Fruit fly (Drosophila melanogaster) whole organism, embryonic: Measurements from ENCODE around the gene CG43179.

Source experiments
- Antp ChIP-seq: fragments of 200-800 bp; sonication (Bioruptor generic); optimal IDR thresholded peaks from 3 replicates; lab custom pipeline; 2016; ENCODE audit warnings: missing biosample characterization, missing genetic modification characterization
- CG10321 ChIP-seq: fragments of 200-800 bp; sonication (Bioruptor generic); IDR thresholded peaks from 2 replicates; pipeline ENCODE4 v1.3.6; 2022; ENCODE audit warnings: missing biosample characterization, missing genetic modification characterization
- CG10431 ChIP-seq: fragments of 200-800 bp; sonication (Bioruptor generic); optimal IDR thresholded peaks from 3 replicates; lab custom pipeline; 2018; ENCODE audit warnings: missing biosample characterization, mild to moderate bottlenecking, missing genetic modification characterization
- CG11247 ChIP-seq: fragments of 200-800 bp; sonication (Bioruptor generic); IDR thresholded peaks from 2 replicates; pipeline ENCODE4 v1.3.6; 2022; ENCODE audit warnings: missing biosample characterization, missing genetic modification characterization
- CG12391 ChIP-seq: fragments of 200-800 bp; sonication (Bioruptor generic); optimal IDR thresholded peaks from 3 replicates; lab custom pipeline; 2018; ENCODE audit warnings: missing biosample characterization, mild to moderate bottlenecking, missing genetic modification characterization, moderate library complexity
- CG14014 ChIP-seq: fragments of 200-800 bp; sonication (Bioruptor generic); IDR thresholded peaks from 2 replicates; pipeline ENCODE4 v1.3.6; 2022; ENCODE audit warnings: missing biosample characterization, missing genetic modification characterization
- CG17612 ChIP-seq: fragments of 200-800 bp; sonication (Bioruptor generic); IDR thresholded peaks from 2 replicates; pipeline ENCODE4 v1.3.6; 2022; ENCODE audit warnings: missing biosample characterization, missing genetic modification characterization
- CG31441 ChIP-seq: fragments of 200-800 bp; sonication (Bioruptor generic); IDR thresholded peaks from 2 replicates; pipeline ENCODE4 v1.3.6; 2022; ENCODE audit warnings: missing biosample characterization, missing genetic modification characterization
- CG32772 ChIP-seq: fragments of 200-800 bp; sonication (Bioruptor generic); IDR thresholded peaks from 2 replicates; pipeline ENCODE4 v1.3.6; 2022; ENCODE audit warnings: missing biosample characterization, missing genetic modification characterization
- CG33557 ChIP-seq: fragments of 200-800 bp; sonication (Bioruptor generic); optimal IDR thresholded peaks from 2 replicates; lab custom pipeline; 2019; ENCODE audit warnings: missing biosample characterization, mild to moderate bottlenecking, missing genetic modification characterization, moderate library complexity
- CG3407 ChIP-seq: fragments of 200-800 bp; sonication (Bioruptor generic); optimal IDR thresholded peaks from 2 replicates; lab custom pipeline; 2018; ENCODE audit warnings: missing biosample characterization, mild to moderate bottlenecking, missing genetic modification characterization
- CG5953 ChIP-seq: fragments of 200-800 bp; sonication (Bioruptor generic); IDR thresholded peaks from 2 replicates; pipeline ENCODE4 v1.3.6; 2022; ENCODE audit warnings: missing biosample characterization, missing genetic modification characterization
- CG6272 ChIP-seq: fragments of 200-800 bp; sonication (Bioruptor generic); IDR thresholded peaks from 2 replicates; pipeline ENCODE4 v1.3.6; 2022; ENCODE audit warnings: missing biosample characterization, missing genetic modification characterization
- CG6791 ChIP-seq: fragments of 200-800 bp; sonication (Bioruptor generic); IDR thresholded peaks from 3 replicates; pipeline ENCODE4 v1.3.6; 2022; ENCODE audit warnings: missing biosample characterization, missing genetic modification characterization; ENCODE audit not compliant: partially characterized antibody
- CG7372 ChIP-seq: fragments of 200-800 bp; sonication (Bioruptor generic); IDR thresholded peaks from 2 replicates; pipeline ENCODE4 v1.3.6; 2022; ENCODE audit warnings: missing biosample characterization, missing genetic modification characterization
- CG7745 ChIP-seq: fragments of 200-800 bp; sonication (Bioruptor generic); optimal IDR thresholded peaks from 2 replicates; lab custom pipeline; 2018; ENCODE audit warnings: missing biosample characterization, mild to moderate bottlenecking, missing genetic modification characterization, moderate library complexity
- CG8089 ChIP-seq: fragments of 200-800 bp; sonication (Bioruptor generic); optimal IDR thresholded peaks from 3 replicates; lab custom pipeline; 2016; ENCODE audit warnings: missing biosample characterization, missing genetic modification characterization
- CG9727 ChIP-seq: fragments of 200-800 bp; sonication (Bioruptor generic); optimal IDR thresholded peaks from 3 replicates; lab custom pipeline; 2017; ENCODE audit warnings: missing biosample characterization, mild to moderate bottlenecking, missing genetic modification characterization
- E2f1 ChIP-seq: fragments of 200-800 bp; sonication (Bioruptor generic); IDR thresholded peaks from 2 replicates; pipeline ENCODE4 v1.3.6; 2022; ENCODE audit warnings: missing biosample characterization, missing genetic modification characterization
- ERR ChIP-seq: fragments of 200-800 bp; sonication (Bioruptor generic); optimal IDR thresholded peaks from 2 replicates; lab custom pipeline; 2016; ENCODE audit warnings: missing biosample characterization, missing genetic modification characterization
- Ets97D ChIP-seq: fragments of 200-800 bp; sonication (Bioruptor generic); optimal IDR thresholded peaks from 3 replicates; lab custom pipeline; 2016; ENCODE audit warnings: missing biosample characterization, missing genetic modification characterization
- HmgZ ChIP-seq: fragments of 200-800 bp; sonication (Bioruptor generic); optimal IDR thresholded peaks from 2 replicates; lab custom pipeline; 2018; ENCODE audit warnings: missing biosample characterization, mild to moderate bottlenecking, missing genetic modification characterization
- NfI ChIP-seq: fragments of 200-800 bp; sonication (Bioruptor generic); optimal IDR thresholded peaks from 3 replicates; lab custom pipeline; 2018; ENCODE audit warnings: missing biosample characterization, mild to moderate bottlenecking, missing genetic modification characterization, moderate library complexity
- Opbp ChIP-seq: fragments of 200-800 bp; sonication (Bioruptor generic); IDR thresholded peaks from 3 replicates; pipeline ENCODE4 v1.3.6; 2022; ENCODE audit warnings: missing biosample characterization, missing genetic modification characterization; ENCODE audit not compliant: partially characterized antibody
- Optix ChIP-seq: fragments of 200-800 bp; sonication (Bioruptor generic); IDR thresholded peaks from 3 replicates; pipeline ENCODE4 v1.3.6; 2022; ENCODE audit warnings: missing biosample characterization, missing genetic modification characterization
- Poxn ChIP-seq: fragments of 200-800 bp; sonication (Bioruptor generic); IDR thresholded peaks from 2 replicates; pipeline ENCODE4 v1.3.6; 2022; ENCODE audit warnings: missing biosample characterization, missing genetic modification characterization
- Taf1 ChIP-seq: fragments of 200-800 bp; sonication (Bioruptor generic); IDR thresholded peaks from 2 replicates; pipeline ENCODE4 v1.3.6; 2022; ENCODE audit warnings: missing biosample characterization, missing genetic modification characterization
- amos ChIP-seq: fragments of 200-800 bp; sonication (Bioruptor generic); IDR thresholded peaks from 2 replicates; pipeline ENCODE4 v1.3.6; 2022; ENCODE audit warnings: missing biosample characterization, missing genetic modification characterization; ENCODE audit not compliant: partially characterized antibody
- az2 ChIP-seq: fragments of 200-800 bp; sonication (Bioruptor generic); optimal IDR thresholded peaks from 3 replicates; lab custom pipeline; 2016; ENCODE audit warnings: missing biosample characterization, missing genetic modification characterization
- cato ChIP-seq: fragments of 200-800 bp; sonication (Bioruptor generic); optimal IDR thresholded peaks from 2 replicates; lab custom pipeline; 2016; ENCODE audit warnings: missing biosample characterization, missing genetic modification characterization, borderline replicate concordance
- croc ChIP-seq: fragments of 200-800 bp; sonication (Bioruptor generic); conservative IDR thresholded peaks from 3 replicates; pipeline ENCODE4 v1.3.6; 2022; ENCODE audit warnings: missing biosample characterization, missing genetic modification characterization
- crol ChIP-seq: fragments of 200-800 bp; sonication (Bioruptor generic); IDR thresholded peaks from 2 replicates; pipeline ENCODE4 v1.3.6; 2022; ENCODE audit warnings: missing biosample characterization, missing genetic modification characterization
- dm ChIP-seq: fragments of 200-800 bp; sonication (Bioruptor generic); optimal IDR thresholded peaks from 3 replicates; lab custom pipeline; 2016; ENCODE audit warnings: missing biosample characterization, missing genetic modification characterization
- dmrt11E ChIP-seq: fragments of 200-800 bp; sonication (Bioruptor generic); optimal IDR thresholded peaks from 3 replicates; lab custom pipeline; 2018; ENCODE audit warnings: missing biosample characterization, mild to moderate bottlenecking, missing genetic modification characterization, moderate library complexity
- dmrt99B ChIP-seq: fragments of 200-800 bp; sonication (Bioruptor generic); optimal IDR thresholded peaks from 2 replicates; lab custom pipeline; 2018; ENCODE audit warnings: missing biosample characterization, mild to moderate bottlenecking, missing genetic modification characterization, moderate library complexity
- dysf ChIP-seq: fragments of 200-800 bp; sonication (Bioruptor generic); IDR thresholded peaks from 3 replicates; pipeline ENCODE4 v1.3.6; 2022; ENCODE audit warnings: missing biosample characterization, missing genetic modification characterization
- gcm ChIP-seq: fragments of 200-800 bp; sonication (Bioruptor generic); optimal IDR thresholded peaks from 2 replicates; lab custom pipeline; 2019; ENCODE audit warnings: missing biosample characterization, mild to moderate bottlenecking, missing genetic modification characterization, moderate library complexity
- gem ChIP-seq: fragments of 200-800 bp; sonication (Bioruptor generic); optimal IDR thresholded peaks from 2 replicates; lab custom pipeline; 2019; ENCODE audit warnings: missing biosample characterization, mild to moderate bottlenecking, missing genetic modification characterization, moderate library complexity
- h ChIP-seq: fragments of >200 bp; optimal IDR thresholded peaks from 2 replicates; lab custom pipeline; 2017
- lab ChIP-seq: fragments of 200-800 bp; sonication (Bioruptor generic); optimal IDR thresholded peaks from 3 replicates; lab custom pipeline; 2017; ENCODE audit warnings: missing biosample characterization, missing genetic modification characterization, mild to moderate bottlenecking, moderate library complexity, missing genetic modification reagents
- mld ChIP-seq: fragments of 200-800 bp; sonication (Bioruptor generic); IDR thresholded peaks from 3 replicates; pipeline ENCODE4 v1.3.6; 2022; ENCODE audit warnings: missing biosample characterization, missing genetic modification characterization; ENCODE audit not compliant: partially characterized antibody
- nom ChIP-seq: fragments of 200-800 bp; sonication (Bioruptor generic); optimal IDR thresholded peaks from 2 replicates; lab custom pipeline; 2017; ENCODE audit warnings: missing biosample characterization, missing genetic modification characterization, mild to moderate bottlenecking, moderate library complexity, missing genetic modification reagents
- org-1 ChIP-seq: fragments of 200-800 bp; sonication (Bioruptor generic); optimal IDR thresholded peaks from 2 replicates; lab custom pipeline; 2017; ENCODE audit warnings: missing biosample characterization, missing genetic modification characterization
- pros ChIP-seq: fragments of 200-800 bp; sonication (Bioruptor generic); optimal IDR thresholded peaks from 3 replicates; lab custom pipeline; 2019; ENCODE audit warnings: missing biosample characterization, mild to moderate bottlenecking, missing genetic modification characterization, moderate library complexity
- ranshi ChIP-seq: fragments of 200-800 bp; sonication (Bioruptor generic); IDR thresholded peaks from 2 replicates; pipeline ENCODE4 v1.3.6; 2022; ENCODE audit warnings: missing biosample characterization, missing genetic modification characterization
- ro ChIP-seq: fragments of 200-800 bp; sonication (Bioruptor generic); IDR thresholded peaks from 2 replicates; pipeline ENCODE4 v1.3.6; 2022; ENCODE audit warnings: missing biosample characterization, missing genetic modification characterization
- sob ChIP-seq: fragments of 200-800 bp; sonication (Bioruptor generic); IDR thresholded peaks from 2 replicates; pipeline ENCODE4 v1.3.6; 2022; ENCODE audit warnings: missing biosample characterization, missing genetic modification characterization
- sug ChIP-seq: fragments of 200-800 bp; optimal IDR thresholded peaks from 2 replicates; lab custom pipeline; 2019; ENCODE audit warnings: missing biosample characterization, mild to moderate bottlenecking, missing genetic modification characterization, moderate library complexity
- twi ChIP-seq: fragments of 200-800 bp; optimal IDR thresholded peaks from 2 replicates; lab custom pipeline; 2019; ENCODE audit warnings: missing biosample characterization, mild to moderate bottlenecking, missing genetic modification characterization, moderate library complexity
- vvl ChIP-seq: fragments of 200-800 bp; sonication (Bioruptor generic); IDR thresholded peaks from 2 replicates; pipeline ENCODE4 v1.3.6; 2022; ENCODE audit warnings: missing biosample characterization, missing genetic modification characterization
- zfh1 ChIP-seq: fragments of 200-800 bp; sonication (Bioruptor generic); IDR thresholded peaks from 3 replicates; pipeline ENCODE4 v1.3.6; 2022; ENCODE audit warnings: missing biosample characterization, missing genetic modification characterization

Gene CG43179

DNA sequence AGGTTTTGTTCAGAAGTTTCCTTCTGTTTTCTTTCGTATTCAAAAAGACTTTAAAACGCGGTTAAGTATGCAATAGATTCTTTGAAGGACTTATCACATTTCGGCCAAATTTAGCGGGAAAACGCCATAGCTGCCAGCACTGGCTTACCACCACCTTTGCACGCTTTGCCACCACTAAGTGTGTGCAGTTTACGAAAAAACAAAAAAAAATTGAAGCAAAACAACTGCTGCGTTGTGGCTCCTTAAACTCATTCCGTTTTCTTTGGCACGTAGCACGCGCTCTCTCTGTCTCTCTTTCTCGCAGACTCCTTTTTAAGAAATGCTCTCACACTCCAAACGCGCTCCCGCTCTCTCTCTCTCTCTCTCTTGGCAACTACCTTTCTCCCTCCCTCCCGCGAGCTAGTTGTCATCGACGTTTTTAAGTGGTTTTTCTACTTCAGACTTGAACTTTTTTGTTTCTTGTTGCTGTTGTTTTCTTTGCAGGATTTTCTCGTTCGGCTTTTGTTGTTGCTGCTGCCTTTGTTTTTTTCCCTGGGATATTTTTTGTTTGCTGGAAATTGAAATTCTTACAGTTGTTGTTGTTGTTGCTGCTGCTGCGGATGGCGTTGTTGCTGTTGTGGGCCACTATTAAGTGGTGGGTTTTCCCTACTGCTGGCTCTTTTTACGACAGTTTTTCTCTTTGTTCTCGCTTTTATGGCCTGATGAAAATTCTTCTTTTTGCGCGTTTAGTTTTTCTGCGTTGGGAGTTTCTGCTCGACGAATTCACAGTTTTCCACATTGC, 22.8 kb downstream of the CG43179 start (continued):
- TF ChIP-seq cato (GFP tag; lab: Kevin White, UChicago) (no peak), crol (GFP tag; lab: Robert Waterston, UW) (no peak), h (lab: Kevin White, UChicago) (no peak), ranshi (GFP tag; lab: Robert Waterston, UW) (no peak), Ets97D (GFP tag; lab: Kevin White, UChicago) (no peak), Optix (GFP tag; lab: Robert Waterston, UW) (no peak), NfI (GFP tag; lab: Kevin White, UChicago) (no peak), dysf (GFP tag; lab: Robert Waterston, UW) (no peak), croc (GFP tag; lab: Robert Waterston, UW) (no peak), Taf1 (GFP tag; lab: Robert Waterston, UW) (no peak), dmrt99B (tag; lab: Kevin White, UChicago) (peak; percentile 7), mld (GFP tag; lab: Robert Waterston, UW) (no peak), CG9727 (GFP tag; lab: Kevin White, UChicago) (no peak), CG10321 (GFP tag; lab: Robert Waterston, UW) (no peak), CG12391 (tag; lab: Kevin White, UChicago) (no peak), vvl (GFP tag; lab: Robert Waterston, UW) (no peak), CG6791 (GFP tag; lab: Robert Waterston, UW) (no peak), CG6272 (GFP tag; lab: Robert Waterston, UW) (no peak), CG32772 (GFP tag; lab: Robert Waterston, UW) (peak; percentile 81), CG11247 (no peak), pros (peak; percentile 100), gcm (no peak), CG5953 (GFP tag; lab: Robert Waterston, UW) (no peak), ro (GFP tag; lab: Robert Waterston, UW) (no peak), CG17612 (GFP tag; lab: Robert Waterston, UW) (no peak), dm (GFP tag; lab: Kevin White, UChicago) (no peak), Poxn (GFP tag; lab: Robert Waterston, UW) (no peak), CG3407 (GFP tag; lab: Kevin White, UChicago) (no peak), CG14014 (peak; percentile 38; the same call in 1 of the 2 replicates), dmrt11E (tag; lab: Kevin White, UChicago) (peak; percentile 12), CG10431 (no peak), HmgZ (no peak), sob (0 out of 2 replicates have a peak, but pooled peaks have one; percentile 43), CG7372 (no peak), sug (tag; lab: Kevin White, UChicago) (no peak), CG7745 (tag; lab: Kevin White, UChicago) (peak; percentile 11), nom (GFP tag; lab: Kevin White, UChicago) (peak; percentile 95), org-1 (GFP tag; lab: Kevin White, UChicago) (no peak), twi (tag; lab: Kevin White, UChicago) (no peak), Opbp (GFP tag; lab: Robert Waterston, UW) (no peak), Antp (GFP tag; lab: Kevin White, UChicago) (no peak), lab (GFP tag; lab: Kevin White, UChicago) (peak; percentile 23), zfh1 (no peak), amos (no peak), E2f1 (GFP tag; lab: Robert Waterston, UW) (no peak), ERR (GFP tag; lab: Kevin White, UChicago) (no peak), gem (peak; percentile 38), CG8089 (no peak), az2 (GFP tag; lab: Kevin White, UChicago) (no peak), CG31441 (no peak), CG33557 (GFP tag; lab: Kevin White, UChicago) (no peak)
